Worm (Caenorhabditis elegans): ENCODE results near the gene casy-1.

Gene casy-1

ce11 chrII:5911939-5912523, 44.5 kb downstream of the casy-1 start (continued):
- TF ChIP-seq peb-1 (tag; optimal IDR thresholded peaks at IDR 0.05) (no peak), alr-1 (tag; optimal IDR thresholded peaks at IDR 0.05) (no peak), nhr-10 (tag; optimal IDR thresholded peaks at IDR 0.05) (no peak), fos-1 (tag; optimal IDR thresholded peaks at IDR 0.05) (peak; percentile 98), sma-9 (GFP tag; optimal IDR thresholded peaks at IDR 0.05) (peak; percentile 49), sma-9 (tag; optimal IDR thresholded peaks at IDR 0.05) (no peak), ztf-11 (tag; optimal IDR thresholded peaks at IDR 0.05) (no peak), nhr-12 (tag; optimal IDR thresholded peaks at IDR 0.05) (no peak), ceh-16 (tag; optimal IDR thresholded peaks at IDR 0.05) (no peak), snpc-4 (tag; optimal IDR thresholded peaks at IDR 0.05) (no peak), nhr-237 (tag; optimal IDR thresholded peaks at IDR 0.05) (no peak)

DNA sequence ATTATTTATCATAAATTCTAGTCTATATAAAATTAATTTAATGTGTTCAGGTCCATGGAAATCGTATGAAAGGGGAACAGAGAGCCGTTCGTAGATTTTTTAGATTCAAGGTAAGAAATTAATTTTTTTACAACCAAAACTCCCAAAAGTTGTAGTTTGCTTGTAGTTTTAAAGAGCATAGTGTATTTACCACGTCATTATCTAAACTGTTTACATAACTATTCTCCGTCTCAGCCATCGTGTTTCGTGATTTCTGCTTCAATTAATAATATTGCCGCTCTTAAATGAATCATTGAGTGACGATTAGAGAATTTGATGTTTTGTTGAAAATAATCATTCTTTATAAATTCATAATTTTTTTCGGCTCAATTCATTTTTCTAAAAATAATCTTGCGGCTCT, 45.2 kb downstream of the casy-1 start, which contains the start of gene cgt-3:
cgt-3 (plus strand) TSS at position 51 of the 400 bp plus-strand sequence.
- TF ChIP-seq nhr-21 (tag; optimal IDR thresholded peaks at IDR 0.05) = no peak
- TF ChIP-seq fos-1 (tag; optimal IDR thresholded peaks at IDR 0.05) = peak; percentile 53
- TF ChIP-seq lin-13 (GFP tag; optimal IDR thresholded peaks at IDR 0.05) = peak; percentile 13

DNA sequence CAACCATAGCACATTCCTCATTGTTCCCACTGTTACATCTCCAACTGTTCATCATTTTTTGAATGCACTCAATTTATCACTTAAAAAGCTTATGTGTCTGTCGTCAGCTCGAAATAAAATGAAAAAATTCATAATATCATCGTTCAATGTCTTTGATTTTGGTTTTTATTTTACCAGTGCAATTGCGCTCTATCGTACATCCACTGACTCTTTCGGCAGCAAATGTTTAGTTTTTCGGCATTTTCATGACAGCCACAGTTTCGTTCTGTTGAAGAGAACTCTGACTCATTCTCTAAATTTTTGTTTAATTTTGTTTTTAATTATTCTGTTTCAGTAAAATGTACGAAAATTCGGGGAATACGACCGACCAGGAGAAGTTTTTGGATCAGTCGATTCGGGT, 49.0 kb downstream of the casy-1 start, which contains the start of gene vps-35:
vps-35 (plus strand) TSS at position 335 of the 400 bp plus-strand sequence.
- TF ChIP-seq elt-3 (tag; optimal IDR thresholded peaks at IDR 0.05) = no peak
- TF ChIP-seq egl-27 (tag; optimal IDR thresholded peaks at IDR 0.05) = no peak
- TF ChIP-seq ceh-82 (tag; optimal IDR thresholded peaks at IDR 0.05) = no peak
- TF ChIP-seq Y55F3AM.14 (GFP tag; optimal IDR thresholded peaks at IDR 0.05) = no peak
- no peak for TF ChIP-seq R02D3.7 (tag; optimal IDR thresholded peaks at IDR 0.05)
- no peak for TF ChIP-seq lin-11 (tag; optimal IDR thresholded peaks at IDR 0.05)
- no peak for TF ChIP-seq ZK546.5 (tag; optimal IDR thresholded peaks at IDR 0.05)
- no peak for TF ChIP-seq nhr-12 (tag; optimal IDR thresholded peaks at IDR 0.05)
- no peak for TF ChIP-seq lin-13 (GFP tag; optimal IDR thresholded peaks at IDR 0.05)
- no peak for TF ChIP-seq ztf-1 (GFP tag; conservative IDR thresholded peaks at IDR 0.05)
- no peak for TF ChIP-seq ztf-4 (tag; optimal IDR thresholded peaks at IDR 0.05)
- peak; percentile 57 for TF ChIP-seq nhr-129 (tag; optimal IDR thresholded peaks at IDR 0.05)
- TF ChIP-seq mdl-1 (tag; optimal IDR thresholded peaks at IDR 0.05) = no peak
- TF ChIP-seq ceh-16 (tag; optimal IDR thresholded peaks at IDR 0.05) = no peak
- TF ChIP-seq nhr-23 (tag; optimal IDR thresholded peaks at IDR 0.05) = no peak
- TF ChIP-seq unc-55 (GFP tag; optimal IDR thresholded peaks at IDR 0.05) = peak; percentile 57
- TF ChIP-seq ztf-11 (tag; optimal IDR thresholded peaks at IDR 0.05) = no peak
- peak; percentile 27 for TF ChIP-seq crh-2 (tag; optimal IDR thresholded peaks at IDR 0.05)
- no peak for TF ChIP-seq sma-3 (GFP tag; optimal IDR thresholded peaks at IDR 0.05)
- TF ChIP-seq lsy-2 (tag; optimal IDR thresholded peaks at IDR 0.05) = peak in 1 of 2 experiments; percentile 53
- no peak for TF ChIP-seq nhr-237 (tag; optimal IDR thresholded peaks at IDR 0.05)
- TF ChIP-seq C34F6.9 (tag; optimal IDR thresholded peaks at IDR 0.05) = peak; percentile 54
- peak; percentile 87 for TF ChIP-seq fos-1 (tag; optimal IDR thresholded peaks at IDR 0.05)
- no peak for TF ChIP-seq ama-1 (optimal IDR thresholded peaks at IDR 0.05)
- no peak for TF ChIP-seq dmd-4 (tag; optimal IDR thresholded peaks at IDR 0.05)

DNA sequence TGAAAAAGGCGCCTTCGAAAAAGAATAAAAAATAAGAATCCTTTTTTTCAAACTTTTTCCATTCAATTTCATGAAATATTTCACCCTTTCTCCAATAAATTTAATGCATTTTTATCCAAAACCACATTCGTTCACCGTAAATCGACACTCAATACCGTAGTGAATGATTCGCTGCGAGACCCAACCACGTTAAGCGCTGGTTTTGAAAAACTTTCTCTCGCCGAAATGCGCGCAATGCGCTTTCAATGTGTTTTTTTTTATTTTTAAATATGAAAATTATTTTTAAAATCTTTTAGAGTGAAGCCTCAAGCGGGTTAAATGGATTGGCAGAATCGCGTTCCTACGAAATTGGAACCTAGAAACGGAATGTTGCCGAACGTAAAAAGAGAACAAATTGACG, 50.2 kb downstream of the casy-1 start, which contains the start of gene F59G1.8:
F59G1.8 (plus strand) TSS at position 293 of the 400 bp plus-strand sequence.
- TF ChIP-seq nhr-6 (tag; optimal IDR thresholded peaks at IDR 0.05) = no peak
- TF ChIP-seq Y55F3AM.14 (GFP tag; optimal IDR thresholded peaks at IDR 0.05) = no peak

DNA sequence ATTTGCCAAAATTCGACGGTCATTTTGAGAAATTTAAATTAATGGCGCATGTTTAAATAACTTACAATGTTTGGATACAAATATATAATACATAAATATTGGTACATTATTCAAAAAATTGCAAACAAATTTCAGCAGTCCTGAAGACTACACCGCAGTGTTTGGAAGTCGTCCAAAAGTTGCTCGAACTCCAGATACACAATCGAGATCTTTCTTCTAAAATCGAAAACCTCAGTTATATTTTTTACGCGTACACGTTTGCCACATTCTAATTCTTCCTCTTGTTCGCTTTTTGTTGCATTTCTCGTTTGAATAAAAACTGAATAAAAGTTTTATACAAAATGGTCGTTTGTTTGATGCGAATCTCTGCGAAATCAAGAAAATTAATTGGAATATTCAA, 52.2 kb downstream of the casy-1 start, which contains the start of gene tsp-18:
tsp-18 (plus strand) TSS at position 301 of the 400 bp plus-strand sequence.
- TF ChIP-seq aly-2 (tag; optimal IDR thresholded peaks at IDR 0.05) (no peak), mdl-1 (tag; optimal IDR thresholded peaks at IDR 0.05) (no peak), sem-4 (tag; optimal IDR thresholded peaks at IDR 0.05) (no peak), nhr-77 (tag; optimal IDR thresholded peaks at IDR 0.05) (no peak), unc-39 (tag; optimal IDR thresholded peaks at IDR 0.05) (no peak)
